Worm (Caenorhabditis elegans) whole organism, L4 larva: ENCODE measurements around the gene ram-5.
A peak's percentile ranks its signal among the peaks of the same experiment; 100 is the strongest.

Experiments
- D1046.2 ChIP-seq: fragments of 200-800 bp; sonication (Bioruptor generic); IDR thresholded peaks from 2 replicates; pipeline ENCODE4 v1.3.6; 2022; ENCODE audit warnings: missing genetic modification characterization, missing compliant biosample characterization
- F10B5.3 ChIP-seq: sonication (generic microtip); optimal IDR thresholded peaks from 2 replicates; lab custom pipeline; 2016; ENCODE audit warnings: mild to moderate bottlenecking, missing genetic modification characterization, missing compliant biosample characterization
- F26F4.8 ChIP-seq: fragments of 200-800 bp; sonication (Bioruptor generic); conservative IDR thresholded peaks from 2 replicates; pipeline ENCODE4 v1.3.6; 2022; ENCODE audit warnings: missing genetic modification characterization, missing compliant biosample characterization
- F37D6.2 ChIP-seq: sonication (generic microtip); optimal IDR thresholded peaks from 2 replicates; lab custom pipeline; 2016; ENCODE audit warnings: mild to moderate bottlenecking, missing genetic modification characterization, missing compliant biosample characterization
- F44E2.7 ChIP-seq: fragments of 200-800 bp; sonication (Bioruptor generic); IDR thresholded peaks from 2 replicates; pipeline ENCODE4 v2.1.2; 2022; ENCODE audit warnings: missing genetic modification characterization, missing compliant biosample characterization
- F49E8.2 ChIP-seq: sonication (generic microtip); optimal IDR thresholded peaks from 2 replicates; lab custom pipeline; 2016; ENCODE audit warnings: missing compliant biosample characterization, mild to moderate bottlenecking, missing genetic modification characterization, borderline replicate concordance
- R02D3.7 ChIP-seq: fragments of 150-350 bp; sonication (generic microtip); optimal IDR thresholded peaks from 3 replicates; lab custom pipeline; 2014; ENCODE audit warnings: missing biosample characterization, missing genetic modification characterization
- Y105C5A.15 ChIP-seq: fragments of 200-800 bp; sonication (Bioruptor generic); IDR thresholded peaks from 2 replicates; pipeline ENCODE4 v1.3.6; 2022; ENCODE audit warnings: missing genetic modification characterization, missing compliant biosample characterization
- Y48G9A.11 ChIP-seq: fragments of 200-800 bp; sonication (Bioruptor generic); IDR thresholded peaks from 2 replicates; pipeline ENCODE4 v1.3.6; 2022; ENCODE audit warnings: missing genetic modification reagents, missing genetic modification characterization, missing compliant biosample characterization
- Y5F2A.4 ChIP-seq: fragments of 200-800 bp; sonication (Bioruptor generic); optimal IDR thresholded peaks from 2 replicates; lab custom pipeline; 2018; ENCODE audit warnings: mild to moderate bottlenecking, missing genetic modification characterization, missing compliant biosample characterization
- aha-1 ChIP-seq: fragments of 150-350 bp; peaks from one replicate; lab custom pipeline; 2014; ENCODE audit warnings: missing biosample characterization, missing genetic modification characterization
- ama-1 ChIP-seq: fragments of 150-350 bp; optimal IDR thresholded peaks from 2 replicates; lab custom pipeline; 2014; ENCODE audit warnings: inconsistent platforms, mixed read lengths
- arid-1 ChIP-seq: fragments of 200-800 bp; sonication (Bioruptor generic); conservative IDR thresholded peaks from 2 replicates; pipeline ENCODE4 v1.3.6; 2022; ENCODE audit warnings: missing genetic modification reagents, missing genetic modification characterization, missing compliant biosample characterization
- attf-4 ChIP-seq: sonication (generic microtip); optimal IDR thresholded peaks from 3 replicates; lab custom pipeline; 2017; ENCODE audit warnings: missing biosample characterization, missing genetic modification characterization
- ceh-20 ChIP-seq: fragments of 200-800 bp; sonication (Bioruptor generic); IDR thresholded peaks from 2 replicates; pipeline ENCODE4 v1.3.6; 2022; ENCODE audit warnings: missing genetic modification reagents, missing genetic modification characterization, missing compliant biosample characterization
- ceh-44 ChIP-seq: fragments of 200-800 bp; sonication (Bioruptor generic); IDR thresholded peaks from 2 replicates; pipeline ENCODE4 v1.3.6; 2022; ENCODE audit warnings: missing genetic modification reagents, missing genetic modification characterization, missing compliant biosample characterization
- daf-16 ChIP-seq, 3 experiments: sonication (generic microtip); optimal IDR thresholded peaks; 2 replicates each; lab custom pipeline; 2016 to 2017; ENCODE audit warnings: missing genetic modification characterization in 3 of 3, missing genetic modification reagents in 3 of 3, mild to moderate bottlenecking in 2 of 3, missing compliant biosample characterization in 2 of 3, missing biosample characterization in 1 of 3, moderate library complexity in 1 of 3
- daf-19 ChIP-seq: fragments of 200-800 bp; sonication (Bioruptor generic); conservative IDR thresholded peaks from 2 replicates; pipeline ENCODE4 v1.3.6; 2022; ENCODE audit warnings: missing genetic modification characterization, missing compliant biosample characterization
- daf-8 ChIP-seq: fragments of 200-800 bp; sonication (Bioruptor generic); IDR thresholded peaks from 2 replicates; pipeline ENCODE4 v1.3.6; 2022; ENCODE audit warnings: missing genetic modification characterization, missing compliant biosample characterization
- dmd-9 ChIP-seq: fragments of 200-800 bp; sonication (Bioruptor generic); IDR thresholded peaks from 2 replicates; pipeline ENCODE4 v1.3.6; 2022; ENCODE audit warnings: missing genetic modification reagents, missing genetic modification characterization, missing compliant biosample characterization
- fkh-10 ChIP-seq: fragments of 150-350 bp; optimal IDR thresholded peaks from 2 replicates; lab custom pipeline; 2014; ENCODE audit warnings: missing biosample characterization, missing genetic modification reagents, missing genetic modification characterization
- jun-1 ChIP-seq: fragments of 150-350 bp; optimal IDR thresholded peaks from 2 replicates; lab custom pipeline; 2014; ENCODE audit warnings: missing biosample characterization, missing genetic modification reagents, missing genetic modification characterization
- lin-1 ChIP-seq: fragments of 200-800 bp; sonication (Bioruptor generic); IDR thresholded peaks from 2 replicates; pipeline ENCODE4 v1.3.6; 2022; ENCODE audit warnings: missing genetic modification reagents, missing genetic modification characterization, missing compliant biosample characterization
- lin-38 ChIP-seq: fragments of 200-800 bp; sonication (Bioruptor generic); IDR thresholded peaks from 2 replicates; pipeline ENCODE4 v1.3.6; 2022; ENCODE audit warnings: missing genetic modification reagents, missing genetic modification characterization, missing compliant biosample characterization
- lir-3 ChIP-seq: sonication (generic microtip); optimal IDR thresholded peaks from 2 replicates; lab custom pipeline; 2016; ENCODE audit warnings: mild to moderate bottlenecking, missing genetic modification characterization, missing compliant biosample characterization
- lsy-2 ChIP-seq, 2 experiments: fragments of 150-350 bp in 1 of 2; sonication (generic microtip) in 1 of 2; optimal IDR thresholded peaks; 2 replicates each; lab custom pipeline; 2014 to 2017; ENCODE audit warnings: missing biosample characterization in 2 of 2, missing genetic modification characterization in 2 of 2
- madf-5 ChIP-seq, 2 experiments: fragments of 200-800 bp; sonication (Bioruptor generic); IDR thresholded peaks; 2 replicates each; pipeline ENCODE4 v1.3.6; 2022; ENCODE audit warnings: missing compliant biosample characterization in 2 of 2, missing genetic modification characterization in 2 of 2
- madf-9 ChIP-seq: fragments of 200-800 bp; sonication (Bioruptor generic); conservative IDR thresholded peaks from 2 replicates; pipeline ENCODE4 v1.3.6; 2022; ENCODE audit warnings: missing genetic modification reagents, missing genetic modification characterization, missing compliant biosample characterization
- mep-1 ChIP-seq: fragments of 150-350 bp; sonication (generic microtip); optimal IDR thresholded peaks from 3 replicates; lab custom pipeline; 2014; ENCODE audit warnings: missing biosample characterization, missing genetic modification characterization
- nhr-41 ChIP-seq: fragments of 200-800 bp; sonication (Bioruptor generic); IDR thresholded peaks from 2 replicates; pipeline ENCODE4 v1.3.6; 2022; ENCODE audit warnings: missing genetic modification reagents, missing genetic modification characterization, missing compliant biosample characterization
- nhr-42 ChIP-seq: fragments of 200-800 bp; sonication (Bioruptor generic); IDR thresholded peaks from 2 replicates; pipeline ENCODE4 v1.3.6; 2022; ENCODE audit warnings: missing genetic modification characterization, missing compliant biosample characterization
- nhr-48 ChIP-seq: sonication (generic microtip); optimal IDR thresholded peaks from 2 replicates; lab custom pipeline; 2016; ENCODE audit warnings: mild to moderate bottlenecking, missing genetic modification characterization, missing compliant biosample characterization
- nhr-77 ChIP-seq: fragments of 150-350 bp; optimal IDR thresholded peaks from 2 replicates; lab custom pipeline; 2014; ENCODE audit warnings: missing biosample characterization, missing genetic modification characterization
- pha-4 ChIP-seq, 2 experiments: fragments of 150-350 bp in 1 of 2; fragments of 200-800 bp in 1 of 2; sonication (Bioruptor generic) in 1 of 2; IDR thresholded peaks in 1 of 2; optimal IDR thresholded peaks in 1 of 2; 2 replicates each; pipeline versions ENCODE4 v1.3.6 to Lab custom; 2014 to 2022; ENCODE audit warnings: missing genetic modification characterization in 2 of 2, missing genetic modification reagents in 2 of 2, missing biosample characterization in 1 of 2, missing compliant biosample characterization in 1 of 2
- php-3 ChIP-seq: fragments of 200-800 bp; sonication (Bioruptor generic); IDR thresholded peaks from 2 replicates; pipeline ENCODE4 v1.3.6; 2022; ENCODE audit warnings: missing genetic modification reagents, missing genetic modification characterization, missing compliant biosample characterization
- pqm-1 ChIP-seq: sonication (generic microtip); optimal IDR thresholded peaks from 2 replicates; lab custom pipeline; 2017; ENCODE audit warnings: missing biosample characterization, missing genetic modification characterization
- saeg-2 ChIP-seq: fragments of 200-800 bp; sonication (Bioruptor generic); IDR thresholded peaks from 2 replicates; pipeline ENCODE4 v1.3.6; 2022; ENCODE audit warnings: missing genetic modification reagents, missing genetic modification characterization, missing compliant biosample characterization
- sdz-12 ChIP-seq: fragments of 200-800 bp; sonication (Bioruptor generic); optimal IDR thresholded peaks from 2 replicates; lab custom pipeline; 2018; ENCODE audit warnings: mild to moderate bottlenecking, missing genetic modification characterization, missing compliant biosample characterization
- snpc-1.2 ChIP-seq: fragments of 200-800 bp; sonication (Bioruptor generic); IDR thresholded peaks from 2 replicates; pipeline ENCODE4 v1.3.6; 2022; ENCODE audit warnings: missing genetic modification reagents, missing genetic modification characterization, missing compliant biosample characterization
- spr-1 ChIP-seq: sonication (generic microtip); optimal IDR thresholded peaks from 2 replicates; lab custom pipeline; 2016; ENCODE audit warnings: mild to moderate bottlenecking, missing genetic modification characterization, missing compliant biosample characterization
- spr-3 ChIP-seq: fragments of 200-800 bp; sonication (Bioruptor generic); optimal IDR thresholded peaks from 2 replicates; lab custom pipeline; 2018; ENCODE audit warnings: mild to moderate bottlenecking, missing genetic modification characterization, missing compliant biosample characterization
- tag-97 ChIP-seq: fragments of 200-800 bp; sonication (Bioruptor generic); IDR thresholded peaks from 2 replicates; pipeline ENCODE4 v1.3.6; 2022; ENCODE audit warnings: missing genetic modification characterization, missing compliant biosample characterization
- tra-1 ChIP-seq: fragments of 200-800 bp; sonication (Bioruptor generic); IDR thresholded peaks from 2 replicates; pipeline ENCODE4 v1.3.6; 2022; ENCODE audit warnings: missing genetic modification reagents, missing genetic modification characterization, missing compliant biosample characterization
- unc-39 ChIP-seq: sonication (generic microtip); optimal IDR thresholded peaks from 2 replicates; lab custom pipeline; 2017; ENCODE audit warnings: missing biosample characterization, missing genetic modification characterization
- unc-62 ChIP-seq, 3 experiments: fragments of 150-350 bp in 1 of 3; sonication (generic microtip); optimal IDR thresholded peaks in 2 of 3; peaks in 1 of 3; 1 replicate in 1 of 3; 2 replicates in 2 of 3; lab custom pipeline; 2014 to 2017; ENCODE audit warnings: missing biosample characterization in 3 of 3, missing genetic modification characterization in 3 of 3, missing genetic modification reagents in 3 of 3, missing genotype in 1 of 3
- vab-7 ChIP-seq: fragments of 200-800 bp; sonication (Bioruptor generic); IDR thresholded peaks from 2 replicates; pipeline ENCODE4 v1.3.6; 2022; ENCODE audit warnings: missing genetic modification reagents, missing genetic modification characterization, missing compliant biosample characterization
- zag-1 ChIP-seq: fragments of 150-350 bp; optimal IDR thresholded peaks from 2 replicates; lab custom pipeline; 2014; ENCODE audit warnings: missing biosample characterization, missing genetic modification characterization
- zfp-2 ChIP-seq: sonication (generic microtip); optimal IDR thresholded peaks from 2 replicates; lab custom pipeline; 2016; ENCODE audit warnings: mild to moderate bottlenecking, missing genetic modification characterization, missing compliant biosample characterization
- ztf-7 ChIP-seq: fragments of 150-350 bp; optimal IDR thresholded peaks from 2 replicates; lab custom pipeline; 2014; ENCODE audit warnings: missing biosample characterization, missing genetic modification characterization

Gene ram-5

DNA sequence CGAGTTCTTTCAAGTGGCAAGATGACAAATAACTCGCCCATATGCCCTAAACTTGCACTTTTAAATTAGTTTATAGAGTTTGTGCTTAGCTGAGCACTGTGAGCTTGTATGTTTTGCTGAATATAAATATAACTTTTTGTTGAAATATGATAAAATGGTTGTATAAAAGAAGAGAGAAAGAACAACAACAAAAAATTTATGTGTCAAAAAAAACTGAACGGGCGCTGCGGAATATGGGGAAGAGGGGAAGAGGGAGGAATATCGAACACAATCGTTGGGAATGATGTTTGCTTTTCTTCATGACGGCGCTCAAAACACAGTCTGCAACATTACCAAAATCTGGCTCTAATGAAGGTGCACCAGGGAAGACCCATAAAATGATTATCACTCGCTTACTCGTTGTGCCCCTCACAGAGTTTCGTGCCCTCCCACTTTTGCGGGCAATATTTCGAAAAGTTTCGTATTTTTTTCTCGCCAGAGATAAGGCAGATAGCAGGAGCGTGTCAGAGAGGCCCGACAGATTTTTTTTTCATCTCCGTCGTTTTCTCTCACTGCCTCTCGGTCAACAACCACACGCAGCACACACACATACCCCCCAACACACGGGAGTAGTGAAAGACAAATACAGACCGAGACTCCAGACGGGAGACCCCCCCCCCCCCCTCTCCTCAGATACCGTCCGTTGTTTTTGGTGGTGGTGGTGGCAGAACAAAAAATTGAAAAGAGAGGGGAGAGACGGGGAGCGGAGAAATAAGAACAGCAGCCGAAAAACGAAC, 44.2 kb upstream of the ram-5 start (continued):
- TF ChIP-seq vab-7 (GFP tag; lab: Robert Waterston, UW) (no peak), F37D6.2 (tag; lab: Kevin White, UChicago) (no peak), Y5F2A.4 (no peak), jun-1 (tag; lab: Kevin White, UChicago) (no peak), Y105C5A.15 (no peak), sdz-12 (GFP tag; lab: Kevin White, UChicago) (no peak), zag-1 (no peak), aha-1 (tag; lab: Kevin White, UChicago) (peak; percentile 92), pha-4 (GFP tag; IDR thresholded peaks at IDR 0.05; lab: Robert Waterston, UW) (no peak; the same call in 1 of the 2 replicates), pha-4 (tag; optimal IDR thresholded peaks at IDR 0.05; lab: Kevin White, UChicago) (peak; percentile 11), ztf-7 (tag; lab: Kevin White, UChicago) (no peak), nhr-48 (tag; lab: Kevin White, UChicago) (peak; percentile 60), daf-19 (no peak), snpc-1.2 (GFP tag; lab: Robert Waterston, UW) (no peak), lsy-2 (tag; optimal IDR thresholded peaks at IDR 0.05; lab: Kevin White, UChicago) (no peak), zfp-2 (tag; lab: Kevin White, UChicago) (no peak), lir-3 (tag; lab: Kevin White, UChicago) (no peak), F44E2.7 (no peak), dmd-9 (GFP tag; lab: Robert Waterston, UW) (no peak), tag-97 (GFP tag; lab: Robert Waterston, UW) (no peak), F49E8.2 (tag; lab: Kevin White, UChicago) (no peak), spr-1 (tag; lab: Kevin White, UChicago) (no peak), Y48G9A.11 (GFP tag; lab: Robert Waterston, UW) (no peak), php-3 (GFP tag; lab: Robert Waterston, UW) (peak; percentile 41; the same call in 1 of the 2 replicates), daf-8 (GFP tag; lab: Robert Waterston, UW) (no peak), lin-38 (GFP tag; lab: Robert Waterston, UW) (no peak; the same call in 1 of the 2 replicates), ceh-20 (GFP tag; lab: Robert Waterston, UW) (0 out of 2 replicates have a peak, but pooled peaks have one; percentile 26), pqm-1 (tag; lab: Kevin White, UChicago) (peak; percentile 41), D1046.2 (no peak), madf-5 (GFP tag; IDR thresholded peaks at IDR 0.05; lab: Robert Waterston, UW) (no peak), F26F4.8 (GFP tag; lab: Robert Waterston, UW) (no peak), ceh-44 (GFP tag; lab: Robert Waterston, UW) (no peak), daf-16 (GFP tag; optimal IDR thresholded peaks at IDR 0.05; lab: Kevin White, UChicago) (no peak), daf-16 (tag; optimal IDR thresholded peaks at IDR 0.05; lab: Kevin White, UChicago) (peak; percentile 82), ama-1 (lab: Kevin White, UChicago) (no peak), F10B5.3 (no peak), fkh-10 (GFP tag; lab: Kevin White, UChicago) (no peak), lin-1 (GFP tag; lab: Robert Waterston, UW) (peak; percentile 65), arid-1 (GFP tag; lab: Robert Waterston, UW) (no peak), unc-62 (GFP tag; optimal IDR thresholded peaks at IDR 0.05 in 1 of 2; lab: Kevin White, UChicago) (no peak), unc-62 (tag; optimal IDR thresholded peaks at IDR 0.05; lab: Kevin White, UChicago) (no peak), spr-3 (no peak), nhr-42 (GFP tag; lab: Robert Waterston, UW) (0 out of 2 replicates have a peak, but pooled peaks have one; percentile 42), nhr-77 (tag; lab: Kevin White, UChicago) (peak; percentile 78), R02D3.7 (tag; lab: Kevin White, UChicago) (no peak), attf-4 (tag; lab: Kevin White, UChicago) (no peak), madf-9 (GFP tag; lab: Robert Waterston, UW) (no peak), nhr-41 (peak; percentile 63; the same call in 1 of the 2 replicates), unc-39 (tag; lab: Kevin White, UChicago) (no peak), tra-1 (peak; percentile 83), mep-1 (tag; lab: Kevin White, UChicago) (peak; percentile 55), saeg-2 (no peak)
